Worm (Caenorhabditis elegans): Measurements from ENCODE around the gene dgn-1.

ce11 chrX:10903416-10903815 is 25.4 kb downstream of the dgn-1 start:
- no peak for TF ChIP-seq ama-1 (optimal IDR thresholded peaks at IDR 0.05)
- TF ChIP-seq ama-1 (GFP tag; optimal IDR thresholded peaks at IDR 0.05), result no peak
- TF ChIP-seq ceh-40 (GFP tag; IDR thresholded peaks at IDR 0.05), result no peak
- no peak for TF ChIP-seq ZK185.1 (tag; optimal IDR thresholded peaks at IDR 0.05; ENCODE audit: poor library complexity, severe bottlenecking)
- TF ChIP-seq atf-7 (tag; optimal IDR thresholded peaks at IDR 0.05), result no peak
- TF ChIP-seq ekl-4 (GFP tag; IDR thresholded peaks at IDR 0.05), result no peak
- no peak for TF ChIP-seq attf-6 (GFP tag; IDR thresholded peaks at IDR 0.05)
- no peak for TF ChIP-seq F22D6.2 (tag; optimal IDR thresholded peaks at IDR 0.05)
- no peak for TF ChIP-seq snpc-4 (GFP tag; optimal IDR thresholded peaks at IDR 0.05)
- TF ChIP-seq snpc-4 (tag; optimal IDR thresholded peaks at IDR 0.05), result no peak
- TF ChIP-seq unc-130 (GFP tag; optimal IDR thresholded peaks at IDR 0.05), result no peak

Data from whole organism, young adult.